Worm (Caenorhabditis elegans) whole organism, L4 larva: ENCODE results near the gene T12D8.5.

Experiments used
- F49E8.2 ChIP-seq: sonication (generic microtip); optimal IDR thresholded peaks from 2 replicates; lab custom pipeline; 2016; ENCODE audit warnings: missing compliant biosample characterization, mild to moderate bottlenecking, missing genetic modification characterization, borderline replicate concordance
- Y75B8A.6 ChIP-seq: fragments of 200-800 bp; sonication (Bioruptor generic); IDR thresholded peaks from 2 replicates; pipeline ENCODE4 v1.3.6; 2022; ENCODE audit warnings: missing genetic modification reagents, missing genetic modification characterization, missing compliant biosample characterization
- aha-1 ChIP-seq: fragments of 150-350 bp; peaks from one replicate; lab custom pipeline; 2014; ENCODE audit warnings: missing biosample characterization, missing genetic modification characterization
- ceh-32 ChIP-seq: sonication (generic microtip); optimal IDR thresholded peaks from 2 replicates; lab custom pipeline; 2016; ENCODE audit warnings: mild to moderate bottlenecking, missing genetic modification characterization, missing compliant biosample characterization; ENCODE audit not compliant: poor library complexity
- ceh-44 ChIP-seq: fragments of 200-800 bp; sonication (Bioruptor generic); IDR thresholded peaks from 2 replicates; pipeline ENCODE4 v1.3.6; 2022; ENCODE audit warnings: missing genetic modification reagents, missing genetic modification characterization, missing compliant biosample characterization
- ctbp-1 ChIP-seq: fragments of 200-800 bp; sonication (Bioruptor generic); IDR thresholded peaks from 2 replicates; pipeline ENCODE4 v1.3.6; 2022; ENCODE audit warnings: missing genetic modification reagents, missing genetic modification characterization, missing compliant biosample characterization
- daf-12 ChIP-seq: fragments of 150-350 bp; optimal IDR thresholded peaks from 2 replicates; lab custom pipeline; 2014; ENCODE audit warnings: missing biosample characterization, missing genetic modification reagents, missing genetic modification characterization
- daf-16 ChIP-seq, 3 experiments: sonication (generic microtip); optimal IDR thresholded peaks; 2 replicates each; lab custom pipeline; 2016 to 2017; ENCODE audit warnings: missing genetic modification characterization in 3 of 3, missing genetic modification reagents in 3 of 3, mild to moderate bottlenecking in 2 of 3, missing compliant biosample characterization in 2 of 3, missing biosample characterization in 1 of 3, moderate library complexity in 1 of 3
- daf-8 ChIP-seq: fragments of 200-800 bp; sonication (Bioruptor generic); IDR thresholded peaks from 2 replicates; pipeline ENCODE4 v1.3.6; 2022; ENCODE audit warnings: missing genetic modification characterization, missing compliant biosample characterization
- dmd-8 ChIP-seq: fragments of 200-800 bp; sonication (Bioruptor generic); IDR thresholded peaks from 2 replicates; pipeline ENCODE4 v1.3.6; 2022; ENCODE audit warnings: missing genetic modification characterization, missing compliant biosample characterization
- dve-1 ChIP-seq: sonication (generic microtip); optimal IDR thresholded peaks from 2 replicates; lab custom pipeline; 2017; ENCODE audit warnings: antibody characterized with exemption, mild to moderate bottlenecking, missing genetic modification characterization, missing compliant biosample characterization; ENCODE audit not compliant: insufficient read depth
- hmg-1.1 ChIP-seq: fragments of 200-800 bp; sonication (Bioruptor generic); IDR thresholded peaks from 2 replicates; pipeline ENCODE4 v1.3.6; 2022; ENCODE audit warnings: missing genetic modification reagents, missing genetic modification characterization, missing compliant biosample characterization
- lsy-2 ChIP-seq, 2 experiments: fragments of 150-350 bp in 1 of 2; sonication (generic microtip) in 1 of 2; optimal IDR thresholded peaks; 2 replicates each; lab custom pipeline; 2014 to 2017; ENCODE audit warnings: missing biosample characterization in 2 of 2, missing genetic modification characterization in 2 of 2
- mdl-1 ChIP-seq, 2 experiments: fragments of 150-350 bp in 1 of 2; sonication (generic microtip) in 1 of 2; optimal IDR thresholded peaks; 2 replicates each; lab custom pipeline; 2014 to 2017; ENCODE audit warnings: missing biosample characterization in 2 of 2, missing genetic modification characterization in 2 of 2
- mep-1 ChIP-seq: fragments of 150-350 bp; sonication (generic microtip); optimal IDR thresholded peaks from 3 replicates; lab custom pipeline; 2014; ENCODE audit warnings: missing biosample characterization, missing genetic modification characterization
- mes-2 ChIP-seq: sonication (generic microtip); optimal IDR thresholded peaks from 2 replicates; lab custom pipeline; 2016; ENCODE audit warnings: missing genotype, mild to moderate bottlenecking, missing genetic modification characterization, missing compliant biosample characterization; ENCODE audit not compliant: poor library complexity, severe bottlenecking
- nhr-28 ChIP-seq: fragments of 150-350 bp; optimal IDR thresholded peaks from 2 replicates; lab custom pipeline; 2014; ENCODE audit warnings: missing biosample characterization, missing genetic modification characterization
- nhr-41 ChIP-seq: fragments of 200-800 bp; sonication (Bioruptor generic); IDR thresholded peaks from 2 replicates; pipeline ENCODE4 v1.3.6; 2022; ENCODE audit warnings: missing genetic modification reagents, missing genetic modification characterization, missing compliant biosample characterization
- nhr-6 ChIP-seq: fragments of 150-350 bp; optimal IDR thresholded peaks from 2 replicates; lab custom pipeline; 2014; ENCODE audit warnings: missing biosample characterization, missing genetic modification characterization
- nhr-77 ChIP-seq: fragments of 150-350 bp; optimal IDR thresholded peaks from 2 replicates; lab custom pipeline; 2014; ENCODE audit warnings: missing biosample characterization, missing genetic modification characterization
- pha-4 ChIP-seq, 2 experiments: fragments of 150-350 bp in 1 of 2; fragments of 200-800 bp in 1 of 2; sonication (Bioruptor generic) in 1 of 2; IDR thresholded peaks in 1 of 2; optimal IDR thresholded peaks in 1 of 2; 2 replicates each; pipeline versions ENCODE4 v1.3.6 to Lab custom; 2014 to 2022; ENCODE audit warnings: missing genetic modification characterization in 2 of 2, missing genetic modification reagents in 2 of 2, missing biosample characterization in 1 of 2, missing compliant biosample characterization in 1 of 2
- pqm-1 ChIP-seq: sonication (generic microtip); optimal IDR thresholded peaks from 2 replicates; lab custom pipeline; 2017; ENCODE audit warnings: missing biosample characterization, missing genetic modification characterization
- rbr-2 ChIP-seq: sonication (generic microtip); optimal IDR thresholded peaks from 2 replicates; lab custom pipeline; 2016; ENCODE audit warnings: missing genotype, missing genetic modification characterization, missing compliant biosample characterization
- saeg-2 ChIP-seq: fragments of 200-800 bp; sonication (Bioruptor generic); IDR thresholded peaks from 2 replicates; pipeline ENCODE4 v1.3.6; 2022; ENCODE audit warnings: missing genetic modification reagents, missing genetic modification characterization, missing compliant biosample characterization
- set-16 ChIP-seq: fragments of 200-800 bp; sonication (Bioruptor generic); IDR thresholded peaks from 2 replicates; pipeline ENCODE4 v1.3.6; 2022; ENCODE audit warnings: missing genetic modification reagents, missing genetic modification characterization, missing compliant biosample characterization
- skn-1 ChIP-seq: fragments of 150-350 bp; optimal IDR thresholded peaks from 2 replicates; lab custom pipeline; 2014; ENCODE audit warnings: missing biosample characterization, missing genetic modification characterization
- snpc-1.2 ChIP-seq: fragments of 200-800 bp; sonication (Bioruptor generic); IDR thresholded peaks from 2 replicates; pipeline ENCODE4 v1.3.6; 2022; ENCODE audit warnings: missing genetic modification reagents, missing genetic modification characterization, missing compliant biosample characterization
- snpc-4 ChIP-seq: fragments of 150-350 bp; optimal IDR thresholded peaks from 2 replicates; lab custom pipeline; 2014; ENCODE audit warnings: missing biosample characterization, missing genetic modification characterization
- spr-1 ChIP-seq: sonication (generic microtip); optimal IDR thresholded peaks from 2 replicates; lab custom pipeline; 2016; ENCODE audit warnings: mild to moderate bottlenecking, missing genetic modification characterization, missing compliant biosample characterization
- unc-39 ChIP-seq: sonication (generic microtip); optimal IDR thresholded peaks from 2 replicates; lab custom pipeline; 2017; ENCODE audit warnings: missing biosample characterization, missing genetic modification characterization
- unc-62 ChIP-seq, 3 experiments: fragments of 150-350 bp in 1 of 3; sonication (generic microtip); optimal IDR thresholded peaks in 2 of 3; peaks in 1 of 3; 1 replicate in 1 of 3; 2 replicates in 2 of 3; lab custom pipeline; 2014 to 2017; ENCODE audit warnings: missing biosample characterization in 3 of 3, missing genetic modification characterization in 3 of 3, missing genetic modification reagents in 3 of 3, missing genotype in 1 of 3
- vab-7 ChIP-seq: fragments of 200-800 bp; sonication (Bioruptor generic); IDR thresholded peaks from 2 replicates; pipeline ENCODE4 v1.3.6; 2022; ENCODE audit warnings: missing genetic modification reagents, missing genetic modification characterization, missing compliant biosample characterization
- zag-1 ChIP-seq: fragments of 150-350 bp; optimal IDR thresholded peaks from 2 replicates; lab custom pipeline; 2014; ENCODE audit warnings: missing biosample characterization, missing genetic modification characterization
- zfp-3 ChIP-seq: fragments of 200-800 bp; sonication (Bioruptor generic); conservative IDR thresholded peaks from 2 replicates; pipeline ENCODE4 v1.3.6; 2022; ENCODE audit warnings: missing genetic modification reagents, missing genetic modification characterization, missing compliant biosample characterization
- ztf-11 ChIP-seq: fragments of 150-350 bp; optimal IDR thresholded peaks from 2 replicates; lab custom pipeline; 2014; ENCODE audit warnings: missing biosample characterization, missing genetic modification characterization
- ztf-7 ChIP-seq: fragments of 150-350 bp; optimal IDR thresholded peaks from 2 replicates; lab custom pipeline; 2014; ENCODE audit warnings: missing biosample characterization, missing genetic modification characterization

The T12D8.5 gene

DNA sequence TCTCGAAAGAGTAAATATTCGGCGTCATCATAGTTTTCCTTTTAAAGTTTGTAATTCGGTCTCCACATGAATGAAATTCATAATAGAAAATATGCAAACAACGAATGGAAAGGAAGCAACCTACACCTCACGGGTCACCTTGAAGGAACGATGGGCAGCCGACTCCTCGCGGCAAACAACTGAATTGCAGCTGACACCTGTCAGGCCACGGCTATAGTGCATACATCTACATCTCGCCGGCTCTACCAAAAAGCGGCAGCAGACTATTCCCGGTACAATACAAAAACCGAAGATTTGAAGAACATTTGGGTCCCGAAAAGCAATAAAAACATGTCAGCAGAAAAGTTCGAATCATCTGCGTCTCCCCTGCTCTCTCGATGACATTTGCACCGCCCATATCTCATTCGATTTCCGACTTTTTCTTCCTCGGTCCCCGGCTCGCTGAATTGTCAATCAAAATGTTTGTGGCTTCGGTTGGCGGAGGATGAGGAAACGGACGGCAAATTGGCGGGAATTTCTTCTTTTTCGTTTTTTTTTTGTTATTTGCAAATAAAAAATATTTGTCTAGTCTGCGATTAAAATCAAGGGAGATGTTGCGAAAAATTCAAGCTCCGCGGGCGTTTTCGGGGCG, 9.3 kb upstream of the T12D8.5 start (continued):
- TF ChIP-seq aha-1 (tag; lab: Kevin White, UChicago) (no peak), snpc-1.2 (no peak), daf-12 (tag; lab: Kevin White, UChicago) (no peak), hmg-1.1 (GFP tag; lab: Robert Waterston, UW) (no peak), pha-4 (GFP tag; IDR thresholded peaks at IDR 0.05; lab: Robert Waterston, UW) (no peak), pha-4 (tag; optimal IDR thresholded peaks at IDR 0.05; lab: Kevin White, UChicago) (no peak), zag-1 (tag; lab: Kevin White, UChicago) (no peak), daf-16 (GFP tag; optimal IDR thresholded peaks at IDR 0.05; lab: Kevin White, UChicago) (peak in 1 of 2 experiments; percentile 72), daf-16 (tag; optimal IDR thresholded peaks at IDR 0.05; lab: Kevin White, UChicago) (no peak), lsy-2 (tag; optimal IDR thresholded peaks at IDR 0.05; lab: Kevin White, UChicago) (peak in 1 of 2 experiments; percentile 16), unc-62 (GFP tag; optimal IDR thresholded peaks at IDR 0.05 in 1 of 2; lab: Kevin White, UChicago) (peak in 1 of 2 experiments; percentile 53), unc-62 (tag; optimal IDR thresholded peaks at IDR 0.05; lab: Kevin White, UChicago) (no peak), set-16 (GFP tag; lab: Robert Waterston, UW) (0 out of 2 replicates have a peak, but pooled peaks have one; percentile 8), saeg-2 (GFP tag; lab: Robert Waterston, UW) (no peak), daf-8 (GFP tag; lab: Robert Waterston, UW) (no peak), nhr-77 (tag; lab: Kevin White, UChicago) (no peak), unc-39 (tag; lab: Kevin White, UChicago) (no peak), vab-7 (GFP tag; lab: Robert Waterston, UW) (no peak), mep-1 (peak; percentile 38), nhr-28 (tag; lab: Kevin White, UChicago) (no peak), skn-1 (tag; lab: Kevin White, UChicago) (no peak), nhr-41 (GFP tag; lab: Robert Waterston, UW) (no peak), spr-1 (tag; lab: Kevin White, UChicago) (no peak), Y75B8A.6 (no peak), ctbp-1 (GFP tag; lab: Robert Waterston, UW) (0 out of 2 replicates have a peak, but pooled peaks have one; percentile 22), ceh-32 (tag; lab: Kevin White, UChicago) (no peak), zfp-3 (no peak), dve-1 (tag; lab: Kevin White, UChicago) (no peak)
- TF ChIP-seq, all 104 proteins: peak for 9

DNA sequence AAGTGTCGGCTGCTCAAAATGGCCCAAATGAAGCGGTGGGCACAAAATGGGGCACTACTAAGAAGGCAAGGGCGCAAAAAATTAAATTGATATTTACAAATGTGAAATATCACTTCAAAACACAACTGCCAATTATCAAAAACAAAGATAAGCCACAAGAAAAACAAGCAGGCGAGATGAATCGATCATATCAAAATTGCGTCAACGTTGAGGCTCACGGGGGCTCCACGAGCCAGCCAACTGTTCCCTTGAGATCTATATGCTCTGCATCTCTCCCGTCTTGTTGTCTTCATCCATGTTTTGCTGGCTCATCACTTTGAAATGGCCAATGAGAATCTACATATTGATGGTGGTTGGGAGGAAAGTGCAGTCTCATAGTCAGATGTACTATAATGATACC, 8.6 kb upstream of the T12D8.5 start:
- TF ChIP-seq F49E8.2 (tag; lab: Kevin White, UChicago) (no peak), ztf-11 (tag; lab: Kevin White, UChicago) (no peak), mes-2 (tag; lab: Kevin White, UChicago) (no peak), unc-39 (tag; lab: Kevin White, UChicago) (no peak), snpc-4 (tag; lab: Kevin White, UChicago) (peak; percentile 1), dmd-8 (no peak), pqm-1 (tag; lab: Kevin White, UChicago) (no peak), daf-16 (GFP tag; optimal IDR thresholded peaks at IDR 0.05; lab: Kevin White, UChicago) (peak in 1 of 2 experiments; percentile 81), daf-16 (tag; optimal IDR thresholded peaks at IDR 0.05; lab: Kevin White, UChicago) (no peak), mdl-1 (tag; optimal IDR thresholded peaks at IDR 0.05; lab: Kevin White, UChicago) (peak in 1 of 2 experiments; percentile 28), set-16 (GFP tag; lab: Robert Waterston, UW) (no peak), ceh-44 (GFP tag; lab: Robert Waterston, UW) (no peak), rbr-2 (tag; lab: Kevin White, UChicago) (no peak), ztf-7 (no peak), nhr-6 (tag; lab: Kevin White, UChicago) (no peak), Y75B8A.6 (no peak)
